Worm (Caenorhabditis elegans) whole organism, mixed stage, embryonic: ENCODE measurements around the gene txt-13.

Experiments
- blmp-1 ChIP-seq: fragments of 150-350 bp; optimal IDR thresholded peaks from 2 replicates; lab custom pipeline; 2014; ENCODE audit warnings: missing biosample characterization, missing genetic modification characterization
- ceh-39 ChIP-seq: fragments of 150-350 bp; optimal IDR thresholded peaks from 2 replicates; lab custom pipeline; 2014; ENCODE audit warnings: missing biosample characterization, missing genetic modification characterization
- ceh-43 ChIP-seq: fragments of 200-800 bp; sonication (Bioruptor generic); optimal IDR thresholded peaks from 2 replicates; lab custom pipeline; 2018; ENCODE audit warnings: mild to moderate bottlenecking, missing genetic modification characterization, moderate library complexity, missing compliant biosample characterization
- ceh-83 ChIP-seq: fragments of 200-800 bp; sonication (Bioruptor generic); optimal IDR thresholded peaks from 2 replicates; lab custom pipeline; 2018; ENCODE audit warnings: mild to moderate bottlenecking, missing genetic modification characterization, missing compliant biosample characterization
- ces-1 ChIP-seq: fragments of 150-350 bp; optimal IDR thresholded peaks from 2 replicates; lab custom pipeline; 2014; ENCODE audit warnings: missing biosample characterization, missing genetic modification reagents, missing genetic modification characterization
- cnd-1 ChIP-seq: fragments of 200-800 bp; sonication (Bioruptor generic); optimal IDR thresholded peaks from 2 replicates; lab custom pipeline; 2018; ENCODE audit warnings: mild to moderate bottlenecking, missing genetic modification characterization, missing compliant biosample characterization
- drap-1 ChIP-seq: fragments of 200-800 bp; sonication (Bioruptor generic); optimal IDR thresholded peaks from 3 replicates; lab custom pipeline; 2018; ENCODE audit warnings: mild to moderate bottlenecking, missing genetic modification characterization, missing compliant biosample characterization
- elt-1 ChIP-seq: sonication (generic microtip); optimal IDR thresholded peaks from 2 replicates; lab custom pipeline; 2017; ENCODE audit warnings: missing genetic modification characterization, mild to moderate bottlenecking, missing compliant biosample characterization, antibody characterized with exemption, moderate library complexity, borderline replicate concordance; ENCODE audit not compliant: insufficient read depth
- elt-3 ChIP-seq: fragments of 150-350 bp; optimal IDR thresholded peaks from 2 replicates; lab custom pipeline; 2014; ENCODE audit warnings: missing biosample characterization, missing genetic modification characterization
- flh-1 ChIP-seq: fragments of 200-800 bp; sonication (Bioruptor generic); optimal IDR thresholded peaks from 2 replicates; lab custom pipeline; 2018; ENCODE audit warnings: mild to moderate bottlenecking, missing genetic modification characterization, moderate library complexity, missing compliant biosample characterization
- ham-2 ChIP-seq: fragments of 200-800 bp; sonication (Bioruptor generic); optimal IDR thresholded peaks from 2 replicates; lab custom pipeline; 2018; ENCODE audit warnings: mild to moderate bottlenecking, missing genetic modification characterization, missing compliant biosample characterization
- hlh-1 ChIP-seq: fragments of 150-350 bp; optimal IDR thresholded peaks from 2 replicates; lab custom pipeline; 2014; ENCODE audit warnings: missing biosample characterization, missing genetic modification reagents, missing genetic modification characterization
- lsy-2 ChIP-seq: fragments of 150-350 bp; optimal IDR thresholded peaks from 2 replicates; lab custom pipeline; 2014; ENCODE audit warnings: missing biosample characterization, missing genetic modification characterization
- mab-5 ChIP-seq: fragments of 150-350 bp; optimal IDR thresholded peaks from 2 replicates; lab custom pipeline; 2014; ENCODE audit warnings: missing biosample characterization, missing genetic modification characterization
- mep-1 ChIP-seq: fragments of 150-350 bp; optimal IDR thresholded peaks from 2 replicates; lab custom pipeline; 2017; ENCODE audit warnings: missing biosample characterization, missing genetic modification reagents, missing genetic modification characterization, inconsistent platforms
- mls-2 ChIP-seq: sonication (generic microtip); optimal IDR thresholded peaks from 2 replicates; lab custom pipeline; 2016; ENCODE audit warnings: mild to moderate bottlenecking, missing genetic modification characterization, moderate library complexity, missing compliant biosample characterization
- nhr-12 ChIP-seq: fragments of 150-350 bp; optimal IDR thresholded peaks from 2 replicates; lab custom pipeline; 2014; ENCODE audit warnings: missing biosample characterization, missing genetic modification characterization
- nhr-237 ChIP-seq: fragments of 150-350 bp; optimal IDR thresholded peaks from 2 replicates; lab custom pipeline; 2014; ENCODE audit warnings: missing biosample characterization, missing genetic modification characterization
- nhr-28 ChIP-seq: fragments of 150-350 bp; optimal IDR thresholded peaks from 2 replicates; lab custom pipeline; 2014; ENCODE audit warnings: missing biosample characterization, missing genetic modification characterization
- nhr-76 ChIP-seq: sonication (generic microtip); optimal IDR thresholded peaks from 2 replicates; lab custom pipeline; 2017; ENCODE audit warnings: missing biosample characterization, missing genetic modification characterization
- pha-4 ChIP-seq: fragments of 150-350 bp; optimal IDR thresholded peaks from 2 replicates; lab custom pipeline; 2018; ENCODE audit warnings: missing biosample characterization, missing genetic modification reagents, missing genetic modification characterization
- sem-2 ChIP-seq: fragments of 200-800 bp; sonication (Bioruptor generic); optimal IDR thresholded peaks from 2 replicates; lab custom pipeline; 2018; ENCODE audit warnings: mild to moderate bottlenecking, missing genetic modification characterization, missing compliant biosample characterization
- snpc-4 ChIP-seq: fragments of 150-350 bp; optimal IDR thresholded peaks from 2 replicates; lab custom pipeline; 2014; ENCODE audit warnings: missing biosample characterization, missing genetic modification characterization
- sptf-1 ChIP-seq: sonication (generic microtip); optimal IDR thresholded peaks from 2 replicates; lab custom pipeline; 2017; ENCODE audit warnings: mild to moderate bottlenecking, missing genetic modification characterization, moderate library complexity, missing compliant biosample characterization
- tbx-8 ChIP-seq: fragments of 200-800 bp; sonication (Bioruptor generic); optimal IDR thresholded peaks from 2 replicates; lab custom pipeline; 2018; ENCODE audit warnings: mild to moderate bottlenecking, missing genetic modification characterization, moderate library complexity, missing compliant biosample characterization
- unc-39 ChIP-seq: fragments of 150-350 bp; optimal IDR thresholded peaks from 2 replicates; lab custom pipeline; 2014; ENCODE audit warnings: missing biosample characterization, missing genetic modification characterization
- unc-62 ChIP-seq: fragments of 150-350 bp; optimal IDR thresholded peaks from 2 replicates; lab custom pipeline; 2014; ENCODE audit warnings: missing biosample characterization, missing genetic modification reagents, missing genetic modification characterization
- ztf-11 ChIP-seq: fragments of 150-350 bp; optimal IDR thresholded peaks from 2 replicates; lab custom pipeline; 2014; ENCODE audit warnings: missing biosample characterization, missing genetic modification characterization

Gene txt-13

ce11 chrII:10607238-10607961 lies 37.0 kb downstream of the txt-13 start, which contains the start of gene ccm-3:
Gene ccm-3, minus strand, starts transcription at chrII:10607275.
- peak; percentile 81 for TF ChIP-seq blmp-1 (tag; lab: Kevin White, UChicago)
- no peak for TF ChIP-seq ztf-11
- no peak for TF ChIP-seq unc-62 (GFP tag; lab: Kevin White, UChicago)
- no peak for TF ChIP-seq ceh-43 (GFP tag; lab: Kevin White, UChicago)
- no peak for TF ChIP-seq ham-2 (GFP tag; lab: Kevin White, UChicago)
- peak; percentile 56 for TF ChIP-seq ces-1 (GFP tag; lab: Kevin White, UChicago)
- no peak for TF ChIP-seq lsy-2
- no peak for TF ChIP-seq cnd-1 (tag; lab: Kevin White, UChicago)
- no peak for TF ChIP-seq hlh-1 (tag; lab: Kevin White, UChicago)
- TF ChIP-seq snpc-4 (tag; lab: Kevin White, UChicago), result no peak
- no peak for TF ChIP-seq nhr-28
- no peak for TF ChIP-seq unc-39 (tag; lab: Kevin White, UChicago)
- TF ChIP-seq pha-4 (tag; lab: Kevin White, UChicago), result peak; percentile 25
- no peak for TF ChIP-seq elt-3 (tag; lab: Kevin White, UChicago)
- TF ChIP-seq drap-1 (GFP tag; lab: Kevin White, UChicago), result no peak
- no peak for TF ChIP-seq mep-1 (tag; lab: Kevin White, UChicago)
- no peak for TF ChIP-seq sptf-1 (tag; lab: Kevin White, UChicago)
- no peak for TF ChIP-seq elt-1 (tag; lab: Kevin White, UChicago)
- TF ChIP-seq nhr-12 (tag; lab: Kevin White, UChicago), result no peak

DNA sequence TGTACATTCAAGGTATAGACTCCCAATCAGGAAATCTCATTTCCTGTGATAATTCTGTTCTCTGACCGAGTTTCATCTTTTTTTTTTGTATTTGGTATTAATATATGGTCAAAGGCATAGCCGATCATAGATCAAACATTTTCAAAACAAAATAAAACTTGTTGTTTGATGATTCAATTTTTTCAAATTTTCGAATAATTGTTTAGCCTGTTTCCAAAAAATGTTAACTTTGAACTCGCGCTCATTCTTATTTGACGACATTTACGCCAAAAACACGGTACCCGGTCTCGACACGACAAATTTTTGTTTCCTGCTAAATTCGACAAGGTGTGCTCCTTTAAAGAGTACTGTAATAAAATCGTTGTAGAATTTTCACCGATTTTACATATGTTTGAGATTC lies 38.4 kb downstream of the txt-13 start:
- TF ChIP-seq cnd-1 (tag; lab: Kevin White, UChicago) (no peak), nhr-76 (tag; lab: Kevin White, UChicago) (no peak), drap-1 (GFP tag; lab: Kevin White, UChicago) (no peak), mab-5 (no peak), unc-39 (tag; lab: Kevin White, UChicago) (no peak), elt-1 (tag; lab: Kevin White, UChicago) (no peak), ces-1 (GFP tag; lab: Kevin White, UChicago) (no peak), blmp-1 (tag; lab: Kevin White, UChicago) (no peak), ztf-11 (no peak), mep-1 (tag; lab: Kevin White, UChicago) (no peak), tbx-8 (no peak), sptf-1 (tag; lab: Kevin White, UChicago) (no peak), lsy-2 (no peak), ham-2 (GFP tag; lab: Kevin White, UChicago) (no peak)

- TF ChIP-seq nhr-76 (tag; lab: Kevin White, UChicago), result no peak
- TF ChIP-seq pha-4 (tag; lab: Kevin White, UChicago), result peak; percentile 14
- TF ChIP-seq nhr-237 (tag; lab: Kevin White, UChicago), result no peak
- no peak for TF ChIP-seq ztf-11
Observed at ce11 chrII:10612743-10613142, 42.3 kb downstream of the txt-13 start, which contains the start of gene C14A4.12. Gene C14A4.12, plus strand, starts transcription at chrII:10613043.

- TF ChIP-seq mep-1 (tag; lab: Kevin White, UChicago) (no peak), nhr-237 (tag; lab: Kevin White, UChicago) (no peak), tbx-8 (no peak), elt-1 (tag; lab: Kevin White, UChicago) (no peak), ceh-39 (tag; lab: Kevin White, UChicago) (no peak), sem-2 (GFP tag; lab: Kevin White, UChicago) (no peak), unc-62 (GFP tag; lab: Kevin White, UChicago) (no peak), ces-1 (GFP tag; lab: Kevin White, UChicago) (no peak), mls-2 (tag; lab: Kevin White, UChicago) (no peak), mab-5 (no peak), ceh-43 (GFP tag; lab: Kevin White, UChicago) (no peak), elt-3 (tag; lab: Kevin White, UChicago) (no peak), ceh-83 (GFP tag; lab: Kevin White, UChicago) (no peak), flh-1 (GFP tag; lab: Kevin White, UChicago) (no peak)
Observed at ce11 chrII:10618157-10618556, 47.8 kb downstream of the txt-13 start, which contains the start of gene C14A4.13. Gene C14A4.13, plus strand, starts transcription at chrII:10618457.
